Fruit fly (Drosophila melanogaster) whole organism, embryonic: ENCODE results near the gene Hs2st.

ENCODE experiments used
- Ada2b ChIP-seq: fragments of 200-800 bp; sonication (Bioruptor generic); IDR thresholded peaks from 2 replicates; pipeline ENCODE4 v1.3.6; 2022; ENCODE audit warnings: missing biosample characterization, missing genetic modification characterization
- CG11504 ChIP-seq: fragments of 200-800 bp; sonication (Bioruptor generic); optimal IDR thresholded peaks from 3 replicates; lab custom pipeline; 2019; ENCODE audit warnings: missing biosample characterization, mild to moderate bottlenecking, missing genetic modification characterization, moderate library complexity
- CG12155 ChIP-seq: fragments of 200-800 bp; sonication (Bioruptor generic); optimal IDR thresholded peaks from 3 replicates; lab custom pipeline; 2016; ENCODE audit warnings: missing biosample characterization, missing genetic modification characterization
- CG12299 ChIP-seq: fragments of 200-800 bp; sonication (Bioruptor generic); optimal IDR thresholded peaks from 2 replicates; lab custom pipeline; 2018; ENCODE audit warnings: missing biosample characterization, mild to moderate bottlenecking, missing genetic modification characterization
- CG12391 ChIP-seq: fragments of 200-800 bp; sonication (Bioruptor generic); optimal IDR thresholded peaks from 3 replicates; lab custom pipeline; 2018; ENCODE audit warnings: missing biosample characterization, mild to moderate bottlenecking, missing genetic modification characterization, moderate library complexity
- CG14050 ChIP-seq: fragments of 200-800 bp; sonication (Bioruptor generic); IDR thresholded peaks from 3 replicates; pipeline ENCODE4 v1.3.6; 2022; ENCODE audit warnings: missing biosample characterization, missing genetic modification characterization
- CG14441 ChIP-seq: fragments of 200-800 bp; sonication (Bioruptor generic); IDR thresholded peaks from 2 replicates; pipeline ENCODE4 v1.3.6; 2022; ENCODE audit warnings: missing biosample characterization, missing genetic modification characterization
- CG15601 ChIP-seq: fragments of 200-800 bp; sonication (Bioruptor generic); optimal IDR thresholded peaks from 3 replicates; lab custom pipeline; 2019; ENCODE audit warnings: missing biosample characterization, mild to moderate bottlenecking, missing genetic modification characterization, moderate library complexity
- CG1602 ChIP-seq: fragments of 200-800 bp; sonication (Bioruptor generic); optimal IDR thresholded peaks from 3 replicates; lab custom pipeline; 2016; ENCODE audit warnings: missing biosample characterization, missing genetic modification characterization
- CG32767 ChIP-seq: fragments of 200-800 bp; sonication (Bioruptor generic); IDR thresholded peaks from 2 replicates; pipeline ENCODE4 v1.3.6; 2022; ENCODE audit warnings: missing biosample characterization, missing genetic modification characterization
- CG4360 ChIP-seq: fragments of 200-800 bp; sonication (Bioruptor generic); IDR thresholded peaks from 2 replicates; pipeline ENCODE4 v1.3.6; 2022; ENCODE audit warnings: missing biosample characterization, missing genetic modification characterization
- CG6683 ChIP-seq: fragments of 200-800 bp; sonication (Bioruptor generic); optimal IDR thresholded peaks from 2 replicates; lab custom pipeline; 2017; ENCODE audit warnings: missing biosample characterization, mild to moderate bottlenecking, missing genetic modification characterization, missing genetic modification reagents
- CG8089 ChIP-seq: fragments of 200-800 bp; sonication (Bioruptor generic); optimal IDR thresholded peaks from 3 replicates; lab custom pipeline; 2016; ENCODE audit warnings: missing biosample characterization, missing genetic modification characterization
- CG8765 ChIP-seq: fragments of 200-800 bp; sonication (Bioruptor generic); IDR thresholded peaks from 2 replicates; pipeline ENCODE4 v1.3.6; 2022; ENCODE audit warnings: missing biosample characterization, missing genetic modification characterization
- CG9609 ChIP-seq: fragments of 200-800 bp; sonication (Bioruptor generic); optimal IDR thresholded peaks from 3 replicates; lab custom pipeline; 2016; ENCODE audit warnings: missing biosample characterization, missing genetic modification characterization
- D ChIP-seq, 2 experiments: fragments of 200-800 bp in 1 of 2; fragments of >200 bp in 1 of 2; sonication (Bioruptor generic) in 1 of 2; optimal IDR thresholded peaks; 2 replicates in 1 of 2; 3 replicates in 1 of 2; lab custom pipeline; 2017; ENCODE audit warnings: mild to moderate bottlenecking in 1 of 2, missing biosample characterization in 1 of 2, missing genetic modification characterization in 1 of 2, missing genetic modification reagents in 1 of 2
- Deaf1 ChIP-seq: fragments of 200-800 bp; optimal IDR thresholded peaks from 3 replicates; lab custom pipeline; 2019; ENCODE audit warnings: missing biosample characterization, mild to moderate bottlenecking, missing genetic modification characterization, moderate library complexity
- Elba2 ChIP-seq: fragments of 200-800 bp; sonication (Bioruptor generic); optimal IDR thresholded peaks from 3 replicates; lab custom pipeline; 2016; ENCODE audit warnings: missing biosample characterization, missing genetic modification characterization
- Nf-YB ChIP-seq: fragments of 200-800 bp; sonication (Bioruptor generic); optimal IDR thresholded peaks from 3 replicates; lab custom pipeline; 2019; ENCODE audit warnings: missing biosample characterization, mild to moderate bottlenecking, missing genetic modification characterization, moderate library complexity
- Nf-YC ChIP-seq: fragments of 200-800 bp; optimal IDR thresholded peaks from 3 replicates; lab custom pipeline; 2019; ENCODE audit warnings: missing biosample characterization, mild to moderate bottlenecking, missing genetic modification characterization, moderate library complexity
- Pdp1 ChIP-seq, 2 experiments: fragments of 200-800 bp; sonication (Bioruptor generic); optimal IDR thresholded peaks; 3 replicates each; lab custom pipeline; 2016; ENCODE audit warnings: missing biosample characterization in 2 of 2, missing genetic modification characterization in 2 of 2, mild to moderate bottlenecking in 1 of 2, moderate library complexity in 1 of 2
- Tbp ChIP-seq: fragments of >200 bp; optimal IDR thresholded peaks from 2 replicates; lab custom pipeline; 2018; ENCODE audit warnings: missing biosample characterization, missing genetic modification characterization
- Trl ChIP-seq, 3 experiments: fragments of >200 bp in 2 of 3; fragments of 200-800 bp in 1 of 3; sonication (Bioruptor generic) in 1 of 3; optimal IDR thresholded peaks; 2 replicates in 1 of 3; 3 replicates in 2 of 3; lab custom pipeline; 2016 to 2017; ENCODE audit warnings: missing biosample characterization in 1 of 3, missing genetic modification characterization in 1 of 3
- Xrp1 ChIP-seq: fragments of 200-800 bp; sonication (Bioruptor generic); IDR thresholded peaks from 2 replicates; pipeline ENCODE4 v1.3.6; 2022; ENCODE audit warnings: missing biosample characterization, missing genetic modification characterization
- ab ChIP-seq: fragments of 200-800 bp; sonication (Bioruptor generic); optimal IDR thresholded peaks from 2 replicates; lab custom pipeline; 2016; ENCODE audit warnings: missing biosample characterization, missing genetic modification characterization
- abd-A ChIP-seq: fragments of 200-800 bp; sonication (Bioruptor generic); optimal IDR thresholded peaks from 3 replicates; lab custom pipeline; 2019; ENCODE audit warnings: missing biosample characterization, mild to moderate bottlenecking, missing genetic modification characterization, moderate library complexity
- bab2 ChIP-seq: fragments of 200-800 bp; sonication (Bioruptor generic); optimal IDR thresholded peaks from 2 replicates; lab custom pipeline; 2016; ENCODE audit warnings: missing biosample characterization, missing genetic modification characterization
- cg ChIP-seq: fragments of 200-800 bp; sonication (Bioruptor generic); optimal IDR thresholded peaks from 3 replicates; lab custom pipeline; 2019; ENCODE audit warnings: missing biosample characterization, mild to moderate bottlenecking, missing genetic modification characterization, moderate library complexity
- chinmo ChIP-seq: fragments of 200-800 bp; sonication (Bioruptor generic); IDR thresholded peaks from 4 replicates; pipeline ENCODE4 v1.3.6; 2022; ENCODE audit warnings: missing biosample characterization, missing genetic modification characterization; ENCODE audit not compliant: partially characterized antibody
- ewg ChIP-seq: fragments of 200-800 bp; sonication (Bioruptor generic); optimal IDR thresholded peaks from 3 replicates; lab custom pipeline; 2017; ENCODE audit warnings: mild to moderate bottlenecking, missing biosample characterization, missing genetic modification reagents, missing genetic modification characterization
- fd102C ChIP-seq: fragments of 200-800 bp; sonication (Bioruptor generic); optimal IDR thresholded peaks from 2 replicates; lab custom pipeline; 2018; ENCODE audit warnings: missing biosample characterization, mild to moderate bottlenecking, missing genetic modification characterization, moderate library complexity
- knrl ChIP-seq: fragments of 200-800 bp; sonication (Bioruptor generic); IDR thresholded peaks from 3 replicates; pipeline ENCODE4 v1.3.6; 2022; ENCODE audit warnings: missing biosample characterization, missing genetic modification characterization; ENCODE audit not compliant: partially characterized antibody
- lilli ChIP-seq: fragments of 200-800 bp; sonication (Bioruptor generic); optimal IDR thresholded peaks from 3 replicates; lab custom pipeline; 2016; ENCODE audit warnings: missing biosample characterization, missing genetic modification characterization
- maf-S ChIP-seq: fragments of 200-800 bp; sonication (Bioruptor generic); optimal IDR thresholded peaks from 2 replicates; lab custom pipeline; 2016; ENCODE audit warnings: missing biosample characterization, missing genetic modification characterization
- odd ChIP-seq: fragments of 200-800 bp; sonication (Bioruptor generic); optimal IDR thresholded peaks from 2 replicates; lab custom pipeline; 2017; ENCODE audit warnings: missing biosample characterization, mild to moderate bottlenecking, missing genetic modification characterization
- phol ChIP-seq: fragments of 200-800 bp; sonication (Bioruptor generic); optimal IDR thresholded peaks from 3 replicates; lab custom pipeline; 2018; ENCODE audit warnings: missing biosample characterization, mild to moderate bottlenecking, missing genetic modification characterization, moderate library complexity
- sqz ChIP-seq: fragments of 200-800 bp; sonication (Bioruptor generic); optimal IDR thresholded peaks from 3 replicates; lab custom pipeline; 2018; ENCODE audit warnings: missing biosample characterization, mild to moderate bottlenecking, missing genetic modification characterization
- unpg ChIP-seq: fragments of 200-800 bp; sonication (Bioruptor generic); optimal IDR thresholded peaks from 3 replicates; lab custom pipeline; 2018; ENCODE audit warnings: missing biosample characterization, mild to moderate bottlenecking, missing genetic modification characterization, moderate library complexity

Gene Hs2st

DNA sequence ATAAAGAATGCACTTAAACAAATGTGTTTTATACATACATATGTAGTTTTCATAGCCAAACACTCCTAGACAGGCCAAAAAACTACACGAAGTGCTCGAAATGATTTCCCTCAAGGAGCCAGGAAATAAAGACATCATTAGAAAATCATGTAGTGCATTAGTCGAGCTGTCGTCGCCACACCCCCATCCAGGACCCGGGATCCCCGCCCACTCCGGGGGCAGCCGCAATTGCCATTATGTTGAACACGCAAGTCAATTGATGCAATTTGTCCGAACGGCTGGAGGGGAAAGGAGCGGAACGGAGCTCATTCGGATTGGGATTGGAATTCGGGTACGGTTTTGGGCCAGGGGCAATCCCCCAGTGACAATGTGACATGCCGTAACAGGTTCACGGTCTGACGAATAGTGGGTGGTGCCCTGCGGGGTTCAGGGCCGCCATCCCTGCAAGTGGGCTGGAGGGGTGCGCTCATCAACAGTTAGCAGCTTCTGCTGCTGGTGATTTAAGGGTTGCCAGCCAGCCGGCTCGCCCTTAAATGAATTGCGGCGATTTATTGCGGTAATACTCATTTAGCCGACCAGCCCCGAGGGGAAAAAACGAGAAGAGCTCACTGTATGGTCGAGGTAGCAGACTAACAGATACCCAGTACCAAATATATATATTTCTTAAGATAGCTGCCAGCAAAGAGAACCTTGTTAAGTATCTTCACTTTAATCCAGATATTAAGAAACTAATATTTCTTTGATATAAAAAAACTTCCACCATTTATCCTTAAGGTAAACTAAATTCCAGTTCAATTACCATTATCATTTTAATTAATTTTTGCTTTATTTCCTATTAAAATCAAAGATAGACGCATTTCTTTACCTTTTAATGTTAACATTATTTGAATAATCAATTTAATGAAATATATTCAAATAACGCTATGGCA, 36.1 kb upstream of the Hs2st start (continued):
- no peak for TF ChIP-seq CG32767 (GFP tag; lab: Robert Waterston, UW)
- no peak for TF ChIP-seq maf-S
- TF ChIP-seq Xrp1 (GFP tag; lab: Robert Waterston, UW), result no peak
- no peak for TF ChIP-seq CG11504 (tag; lab: Kevin White, UChicago)
- peak; percentile 43 for TF ChIP-seq abd-A (tag; lab: Kevin White, UChicago)
- 0 out of 4 replicates have a peak, but pooled peaks have one; percentile 15 for TF ChIP-seq chinmo
- TF ChIP-seq CG6683 (GFP tag; lab: Kevin White, UChicago), result no peak

DNA sequence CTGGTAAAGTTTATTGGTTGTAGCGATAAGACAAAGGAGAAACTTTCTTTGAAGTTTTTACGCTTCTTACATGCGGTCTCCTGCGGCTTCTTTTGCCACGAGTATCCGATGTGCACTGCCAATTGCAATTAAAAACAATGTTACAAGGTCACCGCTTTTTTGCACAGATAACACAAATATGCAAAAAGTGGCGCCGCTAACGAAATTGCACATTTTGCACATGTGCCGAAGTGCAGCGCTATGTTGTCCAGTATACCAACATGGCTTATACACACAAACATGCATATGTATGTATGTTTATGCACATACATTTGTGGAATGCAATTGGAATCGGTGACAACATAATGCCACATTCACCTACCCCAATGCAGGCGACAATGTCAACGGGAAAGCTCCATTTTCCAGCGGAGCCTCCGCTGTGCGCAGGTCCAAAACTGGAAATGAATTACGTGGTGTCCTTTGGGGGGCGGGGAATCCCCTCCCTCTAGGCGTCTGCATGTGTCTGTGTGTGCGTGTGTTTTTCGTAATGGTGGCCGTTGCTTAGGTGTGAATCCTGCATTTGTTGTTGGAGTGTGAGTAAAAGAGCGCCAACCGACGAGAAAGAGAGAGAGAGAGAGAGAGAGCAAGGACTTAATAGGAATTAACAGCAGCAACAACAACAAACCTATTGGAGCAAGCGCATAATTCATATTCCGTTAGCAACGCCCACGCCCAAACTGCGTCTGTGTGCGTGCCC, 34.9 kb upstream of the Hs2st start:
- no peak for TF ChIP-seq phol (tag; lab: Kevin White, UChicago)
- TF ChIP-seq abd-A (tag; lab: Kevin White, UChicago), result peak; percentile 83
- TF ChIP-seq cg (GFP tag; lab: Kevin White, UChicago), result peak; percentile 66
- peak; percentile 65 for TF ChIP-seq CG4360
- TF ChIP-seq CG14050 (GFP tag; lab: Robert Waterston, UW), result no peak
- TF ChIP-seq bab2 (GFP tag; lab: Kevin White, UChicago), result no peak
- TF ChIP-seq Trl (optimal IDR thresholded peaks at IDR 0.05; lab: Kevin White, UChicago), result peak; percentile 14 to 51
- no peak for TF ChIP-seq Trl (GFP tag; optimal IDR thresholded peaks at IDR 0.05; lab: Kevin White, UChicago)
- peak; percentile 91 for TF ChIP-seq Nf-YC (tag; lab: Kevin White, UChicago)
- TF ChIP-seq lilli (GFP tag; lab: Kevin White, UChicago), result no peak
- TF ChIP-seq Deaf1, result peak; percentile 57
- TF ChIP-seq CG1602 (GFP tag; lab: Kevin White, UChicago), result no peak
- TF ChIP-seq CG8765 (GFP tag; lab: Robert Waterston, UW), result no peak
- no peak for TF ChIP-seq unpg (GFP tag; lab: Kevin White, UChicago)
- peak; percentile 51 for TF ChIP-seq D (optimal IDR thresholded peaks at IDR 0.05; lab: Kevin White, UChicago)
- no peak for TF ChIP-seq D (GFP tag; optimal IDR thresholded peaks at IDR 0.05; lab: Kevin White, UChicago)
- TF ChIP-seq ewg, result peak; percentile 79
- TF ChIP-seq CG8089 (GFP tag; lab: Kevin White, UChicago), result no peak
- TF ChIP-seq CG15601 (tag; lab: Kevin White, UChicago), result no peak
- TF ChIP-seq sqz, result no peak
- TF ChIP-seq CG9609, result no peak
- TF ChIP-seq chinmo, result 0 out of 4 replicates have a peak, but pooled peaks have one; percentile 23
- TF ChIP-seq Tbp, result no peak
- TF ChIP-seq Nf-YB (GFP tag; lab: Kevin White, UChicago), result peak; percentile 81
- TF ChIP-seq fd102C (GFP tag; lab: Kevin White, UChicago), result no peak
- TF ChIP-seq, all 482 proteins: peak for 10

DNA sequence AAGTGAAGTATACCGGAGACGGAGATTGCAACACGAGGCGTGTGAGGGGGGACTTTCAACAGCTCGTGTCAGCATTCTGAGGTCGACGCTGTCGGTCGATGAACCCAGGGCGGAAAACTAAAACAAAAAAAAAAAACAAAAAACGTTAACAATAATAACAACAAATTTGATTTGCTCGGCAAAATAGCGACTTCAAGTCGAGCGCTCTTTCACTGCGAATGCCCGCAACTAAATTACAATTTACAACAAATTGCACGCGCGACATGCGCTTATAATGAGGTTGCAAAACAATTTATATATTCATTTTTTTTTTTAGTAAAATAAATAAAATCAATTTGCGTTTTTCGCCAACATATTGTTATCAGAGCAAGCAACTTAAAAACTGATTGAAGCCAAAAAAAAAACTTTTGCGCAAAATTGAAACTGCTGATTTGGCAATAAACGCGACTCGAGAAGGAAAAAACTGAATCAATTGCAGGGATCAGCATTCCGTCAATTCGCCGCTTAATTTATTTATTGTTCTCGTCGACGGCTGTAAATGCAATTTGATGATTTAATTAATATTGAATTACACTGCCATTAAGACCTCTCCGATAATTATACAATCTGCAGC, 29.0 kb upstream of the Hs2st start:
- no peak for TF ChIP-seq Elba2
- no peak for TF ChIP-seq lilli (GFP tag; lab: Kevin White, UChicago)
- no peak for TF ChIP-seq knrl (GFP tag; lab: Robert Waterston, UW)
- TF ChIP-seq CG12391 (tag; lab: Kevin White, UChicago), result no peak
- TF ChIP-seq CG12299 (tag; lab: Kevin White, UChicago), result no peak
- no peak for TF ChIP-seq ab (GFP tag; lab: Kevin White, UChicago)
- TF ChIP-seq Pdp1 (GFP tag; optimal IDR thresholded peaks at IDR 0.05; lab: Kevin White, UChicago), result no peak
- no peak for TF ChIP-seq CG14441 (GFP tag; lab: Robert Waterston, UW)
- TF ChIP-seq CG12155 (GFP tag; lab: Kevin White, UChicago), result no peak
- no peak for TF ChIP-seq odd (GFP tag; lab: Kevin White, UChicago)
- no peak for TF ChIP-seq Ada2b (GFP tag; lab: Robert Waterston, UW)
